Worm (Caenorhabditis elegans) whole organism, early embryonic: Measurements from ENCODE around the gene irld-1.

Source experiments
- B0310.2 ChIP-seq: sonication (generic microtip); optimal IDR thresholded peaks from 2 replicates; lab custom pipeline; 2016; ENCODE audit warnings: mild to moderate bottlenecking, missing genetic modification characterization, missing compliant biosample characterization
- F13C5.2 ChIP-seq: sonication (generic microtip); optimal IDR thresholded peaks from 2 replicates; lab custom pipeline; 2017; ENCODE audit warnings: mild to moderate bottlenecking, missing genetic modification characterization, inconsistent platforms, missing compliant biosample characterization
- aly-1 ChIP-seq: sonication (generic microtip); optimal IDR thresholded peaks from 2 replicates; lab custom pipeline; 2016; ENCODE audit warnings: missing genetic modification characterization, missing compliant biosample characterization
- ama-1 ChIP-seq: fragments of 150-350 bp; optimal IDR thresholded peaks from 2 replicates; lab custom pipeline; 2014
- ceh-13 ChIP-seq: fragments of 200-800 bp; sonication (Bioruptor generic); optimal IDR thresholded peaks from 2 replicates; lab custom pipeline; 2018; ENCODE audit warnings: mild to moderate bottlenecking, missing genetic modification characterization, missing compliant biosample characterization
- ceh-36 ChIP-seq: sonication (generic microtip); optimal IDR thresholded peaks from 2 replicates; lab custom pipeline; 2016; ENCODE audit warnings: missing genetic modification characterization, inconsistent platforms, missing compliant biosample characterization
- ets-7 ChIP-seq: sonication (generic microtip); optimal IDR thresholded peaks from 2 replicates; lab custom pipeline; 2016; ENCODE audit warnings: missing genotype, missing genetic modification characterization, missing compliant biosample characterization
- flt-1 ChIP-seq: fragments of 200-800 bp; sonication (Bioruptor generic); IDR thresholded peaks from 2 replicates; pipeline ENCODE4 v1.3.6; 2022; ENCODE audit warnings: missing genetic modification characterization, missing compliant biosample characterization
- hmbx-1 ChIP-seq: sonication (generic microtip); optimal IDR thresholded peaks from 2 replicates; lab custom pipeline; 2016; ENCODE audit warnings: mild to moderate bottlenecking, missing genetic modification characterization, missing compliant biosample characterization
- hmg-4 ChIP-seq: fragments of 200-800 bp; sonication (Bioruptor generic); optimal IDR thresholded peaks from 2 replicates; lab custom pipeline; 2018; ENCODE audit warnings: mild to moderate bottlenecking, missing genetic modification characterization, missing compliant biosample characterization
- hnd-1 ChIP-seq: sonication (generic microtip); optimal IDR thresholded peaks from 2 replicates; lab custom pipeline; 2016; ENCODE audit warnings: missing genetic modification characterization, missing compliant biosample characterization
- pes-1 ChIP-seq: fragments of 200-800 bp; sonication (Bioruptor generic); IDR thresholded peaks from 2 replicates; pipeline ENCODE4 v1.3.6; 2022; ENCODE audit warnings: missing genetic modification reagents, missing genetic modification characterization, missing compliant biosample characterization
- scrt-1 ChIP-seq: fragments of 200-800 bp; sonication (Bioruptor generic); IDR thresholded peaks from 2 replicates; pipeline ENCODE4 v1.3.6; 2022; ENCODE audit warnings: missing genetic modification characterization, missing compliant biosample characterization
- sea-1 ChIP-seq: fragments of 200-800 bp; sonication (Bioruptor generic); conservative IDR thresholded peaks from 2 replicates; pipeline ENCODE4 v1.3.6; 2022; ENCODE audit warnings: missing genetic modification characterization, missing compliant biosample characterization
- tbx-11 ChIP-seq: fragments of 200-800 bp; sonication (Bioruptor generic); IDR thresholded peaks from 2 replicates; pipeline ENCODE4 v1.3.6; 2022; ENCODE audit warnings: missing genetic modification characterization, missing compliant biosample characterization
- tbx-37 ChIP-seq: fragments of 200-800 bp; sonication (Bioruptor generic); conservative IDR thresholded peaks from 2 replicates; pipeline ENCODE4 v1.3.6; 2022; ENCODE audit warnings: missing genetic modification reagents, missing genetic modification characterization, missing compliant biosample characterization
- tra-4 ChIP-seq: sonication (generic microtip); optimal IDR thresholded peaks from 2 replicates; lab custom pipeline; 2017; ENCODE audit warnings: missing genetic modification characterization, missing compliant biosample characterization

irld-1 gene

ce11 chrV:4356047-4356612, 19.6 kb downstream of the irld-1 start:
- TF ChIP-seq ceh-36 (tag; lab: Kevin White, UChicago), result no peak
- no peak for TF ChIP-seq pes-1 (GFP tag; lab: Robert Waterston, UW)
- TF ChIP-seq flt-1 (GFP tag; lab: Robert Waterston, UW), result no peak
- no peak for TF ChIP-seq sea-1 (GFP tag; lab: Robert Waterston, UW)
- TF ChIP-seq F13C5.2 (tag; lab: Kevin White, UChicago), result no peak
- no peak for TF ChIP-seq hnd-1

ce11 chrV:4357369-4357768, 20.8 kb downstream of the irld-1 start:
- TF ChIP-seq hmbx-1 (tag; lab: Kevin White, UChicago), result no peak
- TF ChIP-seq F13C5.2 (tag; lab: Kevin White, UChicago), result no peak
- TF ChIP-seq tra-4 (tag; lab: Kevin White, UChicago), result no peak
- no peak for TF ChIP-seq scrt-1 (GFP tag; lab: Robert Waterston, UW)
- TF ChIP-seq B0310.2 (tag; lab: Kevin White, UChicago), result no peak

ce11 chrV:4359127-4359526, 22.6 kb downstream of the irld-1 start:
- TF ChIP-seq hmbx-1 (tag; lab: Kevin White, UChicago), result no peak
- TF ChIP-seq hmg-4 (GFP tag; lab: Kevin White, UChicago), result no peak
- TF ChIP-seq hnd-1, result no peak
- no peak for TF ChIP-seq F13C5.2 (tag; lab: Kevin White, UChicago)
- TF ChIP-seq ceh-36 (tag; lab: Kevin White, UChicago), result no peak
- no peak for TF ChIP-seq pes-1 (GFP tag; lab: Robert Waterston, UW)
- no peak for TF ChIP-seq aly-1 (tag; lab: Kevin White, UChicago)
- no peak for TF ChIP-seq ets-7 (tag; lab: Kevin White, UChicago)
- no peak for TF ChIP-seq scrt-1 (GFP tag; lab: Robert Waterston, UW)
- no peak for TF ChIP-seq tbx-11
- TF ChIP-seq ama-1 (lab: Kevin White, UChicago), result no peak
- no peak for TF ChIP-seq ceh-13 (GFP tag; lab: Kevin White, UChicago)
- no peak for TF ChIP-seq tbx-37
- TF ChIP-seq tra-4 (tag; lab: Kevin White, UChicago), result no peak
- no peak for TF ChIP-seq sea-1 (GFP tag; lab: Robert Waterston, UW)
- no peak for TF ChIP-seq B0310.2 (tag; lab: Kevin White, UChicago)
- no peak for TF ChIP-seq flt-1 (GFP tag; lab: Robert Waterston, UW)

ce11 chrV:4360018-4360417, 23.5 kb downstream of the irld-1 start:
- TF ChIP-seq B0310.2 (tag; lab: Kevin White, UChicago), result no peak
- no peak for TF ChIP-seq ets-7 (tag; lab: Kevin White, UChicago)
- no peak for TF ChIP-seq tbx-37
- no peak for TF ChIP-seq ceh-13 (GFP tag; lab: Kevin White, UChicago)
- TF ChIP-seq ama-1 (lab: Kevin White, UChicago), result no peak
- no peak for TF ChIP-seq hnd-1
- no peak for TF ChIP-seq aly-1 (tag; lab: Kevin White, UChicago)
- no peak for TF ChIP-seq hmg-4 (GFP tag; lab: Kevin White, UChicago)

- no peak for TF ChIP-seq B0310.2 (tag; lab: Kevin White, UChicago)
- no peak for TF ChIP-seq tbx-37
- TF ChIP-seq aly-1 (tag; lab: Kevin White, UChicago), result no peak
- no peak for TF ChIP-seq flt-1 (GFP tag; lab: Robert Waterston, UW)
- TF ChIP-seq scrt-1 (GFP tag; lab: Robert Waterston, UW), result no peak
- no peak for TF ChIP-seq hmg-4 (GFP tag; lab: Kevin White, UChicago)
- TF ChIP-seq hnd-1, result no peak
- TF ChIP-seq ama-1 (lab: Kevin White, UChicago), result no peak
- no peak for TF ChIP-seq hmbx-1 (tag; lab: Kevin White, UChicago)
- no peak for TF ChIP-seq ceh-13 (GFP tag; lab: Kevin White, UChicago)
- no peak for TF ChIP-seq ceh-36 (tag; lab: Kevin White, UChicago)
- no peak for TF ChIP-seq tbx-11
- TF ChIP-seq tra-4 (tag; lab: Kevin White, UChicago), result no peak
- TF ChIP-seq sea-1 (GFP tag; lab: Robert Waterston, UW), result no peak
- TF ChIP-seq pes-1 (GFP tag; lab: Robert Waterston, UW), result no peak
- TF ChIP-seq ets-7 (tag; lab: Kevin White, UChicago), result no peak
Measured at ce11 chrV:4361505-4361904, 24.9 kb downstream of the irld-1 start, which contains the start of gene F32D1.3. Gene F32D1.3, minus strand, starts transcription at chrV:4361569.

- no peak for TF ChIP-seq F13C5.2 (tag; lab: Kevin White, UChicago)
- no peak for TF ChIP-seq hnd-1
- no peak for TF ChIP-seq flt-1 (GFP tag; lab: Robert Waterston, UW)
- no peak for TF ChIP-seq hmbx-1 (tag; lab: Kevin White, UChicago)
Measured at ce11 chrV:4364517-4364916, 28.0 kb downstream of the irld-1 start, which contains the start of gene grl-13. Gene grl-13, minus strand, starts transcription at chrV:4364617.

- TF ChIP-seq tbx-37, result no peak
- TF ChIP-seq ama-1 (lab: Kevin White, UChicago), result no peak
- TF ChIP-seq B0310.2 (tag; lab: Kevin White, UChicago), result no peak
- no peak for TF ChIP-seq flt-1 (GFP tag; lab: Robert Waterston, UW)
- TF ChIP-seq scrt-1 (GFP tag; lab: Robert Waterston, UW), result no peak
- TF ChIP-seq F13C5.2 (tag; lab: Kevin White, UChicago), result no peak
Measured at ce11 chrV:4366440-4366839, 29.9 kb downstream of the irld-1 start, which contains the start of gene F32D1.11. Gene F32D1.11, minus strand, starts transcription at chrV:4366540.

ce11 chrV:4370515-4370914, 34.0 kb downstream of the irld-1 start:
- TF ChIP-seq sea-1 (GFP tag; lab: Robert Waterston, UW), result no peak
